Fruit fly (Drosophila melanogaster) whole organism, embryonic: ENCODE data around the gene Xport-B.

ENCODE experiments used
- Asciz ChIP-seq: fragments of 200-800 bp; sonication (Bioruptor generic); optimal IDR thresholded peaks from 2 replicates; lab custom pipeline; 2017; ENCODE audit warnings: missing biosample characterization, mild to moderate bottlenecking, missing genetic modification characterization, missing genetic modification reagents
- Blimp-1 ChIP-seq: fragments of 200-800 bp; sonication (Bioruptor generic); optimal IDR thresholded peaks from 3 replicates; lab custom pipeline; 2018; ENCODE audit warnings: missing biosample characterization, missing genetic modification characterization, mild to moderate bottlenecking, moderate library complexity, missing genetic modification reagents
- CG10366 ChIP-seq: fragments of 200-800 bp; sonication (Bioruptor generic); IDR thresholded peaks from 2 replicates; pipeline ENCODE4 v1.3.6; 2022; ENCODE audit warnings: missing biosample characterization, missing genetic modification characterization
- CG10543 ChIP-seq: fragments of 200-800 bp; sonication (Bioruptor generic); optimal IDR thresholded peaks from 3 replicates; lab custom pipeline; 2017; ENCODE audit warnings: missing biosample characterization, mild to moderate bottlenecking, missing genetic modification characterization, moderate library complexity
- CG10979 ChIP-seq: fragments of 200-800 bp; sonication (Bioruptor generic); optimal IDR thresholded peaks from 2 replicates; lab custom pipeline; 2018; ENCODE audit warnings: missing biosample characterization, mild to moderate bottlenecking, missing genetic modification characterization, moderate library complexity
- CG11723 ChIP-seq: fragments of 200-800 bp; sonication (Bioruptor generic); optimal IDR thresholded peaks from 2 replicates; lab custom pipeline; 2017; ENCODE audit warnings: missing biosample characterization, mild to moderate bottlenecking, missing genetic modification characterization
- CG12769 ChIP-seq: fragments of 200-800 bp; sonication (Bioruptor generic); optimal IDR thresholded peaks from 2 replicates; lab custom pipeline; 2019; ENCODE audit warnings: missing biosample characterization, mild to moderate bottlenecking, missing genetic modification characterization, moderate library complexity
- CG14441 ChIP-seq: fragments of 200-800 bp; sonication (Bioruptor generic); IDR thresholded peaks from 2 replicates; pipeline ENCODE4 v1.3.6; 2022; ENCODE audit warnings: missing biosample characterization, missing genetic modification characterization
- CG17186 ChIP-seq: fragments of 200-800 bp; sonication (Bioruptor generic); optimal IDR thresholded peaks from 3 replicates; lab custom pipeline; 2017; ENCODE audit warnings: missing biosample characterization, missing genetic modification reagents, missing genetic modification characterization
- CG17359 ChIP-seq: fragments of 200-800 bp; sonication (Bioruptor generic); optimal IDR thresholded peaks from 3 replicates; lab custom pipeline; 2018; ENCODE audit warnings: missing biosample characterization, mild to moderate bottlenecking, missing genetic modification characterization, moderate library complexity
- CG17361 ChIP-seq: fragments of 200-800 bp; sonication (Bioruptor generic); IDR thresholded peaks from 3 replicates; pipeline ENCODE4 v1.3.6; 2022; ENCODE audit warnings: missing biosample characterization, missing genetic modification characterization
- CG34376 ChIP-seq: fragments of 200-800 bp; sonication (Bioruptor generic); optimal IDR thresholded peaks from 2 replicates; lab custom pipeline; 2018; ENCODE audit warnings: missing biosample characterization, mild to moderate bottlenecking, missing genetic modification characterization
- CG6175 ChIP-seq: fragments of 200-800 bp; sonication (Bioruptor generic); IDR thresholded peaks from 3 replicates; pipeline ENCODE4 v1.3.6; 2022; ENCODE audit warnings: missing biosample characterization, missing genetic modification characterization
- CG7928 ChIP-seq: fragments of 200-800 bp; sonication (Bioruptor generic); optimal IDR thresholded peaks from 2 replicates; lab custom pipeline; 2017; ENCODE audit warnings: missing biosample characterization, mild to moderate bottlenecking, missing genetic modification characterization
- Chrac-16 ChIP-seq: fragments of 200-800 bp; sonication (Bioruptor generic); optimal IDR thresholded peaks from 3 replicates; lab custom pipeline; 2016; ENCODE audit warnings: missing biosample characterization, missing genetic modification characterization
- Dip2 ChIP-seq: fragments of 200-800 bp; sonication (Bioruptor generic); IDR thresholded peaks from 2 replicates; pipeline ENCODE4 v1.3.6; 2022; ENCODE audit warnings: missing biosample characterization, missing genetic modification characterization
- Drgx ChIP-seq: fragments of 200-800 bp; sonication (Bioruptor generic); IDR thresholded peaks from 2 replicates; pipeline ENCODE4 v1.3.6; 2022; ENCODE audit warnings: missing biosample characterization, missing genetic modification characterization
- E2f2 ChIP-seq: fragments of 200-800 bp; sonication (Bioruptor generic); IDR thresholded peaks from 2 replicates; pipeline ENCODE4 v1.3.6; 2022; ENCODE audit warnings: missing biosample characterization, missing genetic modification characterization
- MTF-1 ChIP-seq: fragments of 200-800 bp; sonication (Bioruptor generic); optimal IDR thresholded peaks from 2 replicates; lab custom pipeline; 2018; ENCODE audit warnings: missing biosample characterization, mild to moderate bottlenecking, missing genetic modification characterization, borderline replicate concordance
- Mrtf ChIP-seq: fragments of 200-800 bp; sonication (Bioruptor generic); IDR thresholded peaks from 3 replicates; pipeline ENCODE4 v1.3.6; 2022; ENCODE audit warnings: missing biosample characterization, missing genetic modification characterization
- Nf-YA ChIP-seq: fragments of 200-800 bp; sonication (Bioruptor generic); IDR thresholded peaks from 2 replicates; pipeline ENCODE4 v1.3.6; 2022; ENCODE audit warnings: missing biosample characterization, missing genetic modification characterization
- ase ChIP-seq: fragments of 200-800 bp; sonication (Bioruptor generic); IDR thresholded peaks from 3 replicates; pipeline ENCODE4 v1.3.6; 2022; ENCODE audit warnings: missing biosample characterization, missing genetic modification characterization
- bbx ChIP-seq: fragments of 200-800 bp; sonication (Bioruptor generic); IDR thresholded peaks from 2 replicates; pipeline ENCODE4 v1.3.6; 2022; ENCODE audit warnings: missing biosample characterization, missing genetic modification characterization; ENCODE audit not compliant: partially characterized antibody
- bigmax ChIP-seq: fragments of 200-800 bp; sonication (Bioruptor generic); optimal IDR thresholded peaks from 2 replicates; lab custom pipeline; 2018; ENCODE audit warnings: missing biosample characterization, mild to moderate bottlenecking, missing genetic modification characterization
- bowl ChIP-seq: fragments of 200-800 bp; sonication (Bioruptor generic); IDR thresholded peaks from 2 replicates; pipeline ENCODE4 v1.3.6; 2022; ENCODE audit warnings: missing biosample characterization, missing genetic modification characterization
- cato ChIP-seq: fragments of 200-800 bp; sonication (Bioruptor generic); optimal IDR thresholded peaks from 2 replicates; lab custom pipeline; 2016; ENCODE audit warnings: missing biosample characterization, missing genetic modification characterization, borderline replicate concordance
- chinmo ChIP-seq: fragments of 200-800 bp; sonication (Bioruptor generic); IDR thresholded peaks from 4 replicates; pipeline ENCODE4 v1.3.6; 2022; ENCODE audit warnings: missing biosample characterization, missing genetic modification characterization; ENCODE audit not compliant: partially characterized antibody
- chm ChIP-seq: fragments of 200-800 bp; sonication (Bioruptor generic); IDR thresholded peaks from 2 replicates; pipeline ENCODE4 v1.3.6; 2022; ENCODE audit warnings: missing biosample characterization, missing genetic modification characterization
- chn ChIP-seq: fragments of 200-800 bp; sonication (Bioruptor generic); optimal IDR thresholded peaks from 2 replicates; lab custom pipeline; 2016; ENCODE audit warnings: missing biosample characterization, missing genetic modification characterization
- crol ChIP-seq: fragments of 200-800 bp; sonication (Bioruptor generic); IDR thresholded peaks from 2 replicates; pipeline ENCODE4 v1.3.6; 2022; ENCODE audit warnings: missing biosample characterization, missing genetic modification characterization
- dan ChIP-seq: fragments of 200-800 bp; sonication (Bioruptor generic); IDR thresholded peaks from 2 replicates; pipeline ENCODE4 v1.3.6; 2022; ENCODE audit warnings: missing biosample characterization, missing genetic modification characterization
- gsb ChIP-seq: fragments of 200-800 bp; sonication (Bioruptor generic); IDR thresholded peaks from 2 replicates; pipeline ENCODE4 v1.3.6; 2022; ENCODE audit warnings: missing biosample characterization, missing genetic modification characterization
- jumu ChIP-seq: fragments of 200-800 bp; sonication (Bioruptor generic); optimal IDR thresholded peaks from 3 replicates; lab custom pipeline; 2016; ENCODE audit warnings: missing biosample characterization, missing genetic modification characterization
- knrl ChIP-seq: fragments of 200-800 bp; sonication (Bioruptor generic); IDR thresholded peaks from 3 replicates; pipeline ENCODE4 v1.3.6; 2022; ENCODE audit warnings: missing biosample characterization, missing genetic modification characterization; ENCODE audit not compliant: partially characterized antibody
- lmd ChIP-seq: fragments of 200-800 bp; sonication (Bioruptor generic); IDR thresholded peaks from 2 replicates; pipeline ENCODE4 v1.3.6; 2022; ENCODE audit warnings: missing biosample characterization, missing genetic modification characterization
- nom ChIP-seq: fragments of 200-800 bp; sonication (Bioruptor generic); optimal IDR thresholded peaks from 2 replicates; lab custom pipeline; 2017; ENCODE audit warnings: missing biosample characterization, missing genetic modification characterization, mild to moderate bottlenecking, moderate library complexity, missing genetic modification reagents
- prd ChIP-seq, 3 experiments: fragments of >200 bp in 2 of 3; fragments of 200-800 bp in 1 of 3; sonication (Bioruptor generic) in 1 of 3; optimal IDR thresholded peaks in 2 of 3; IDR thresholded peaks in 1 of 3; 2 replicates in 2 of 3; 3 replicates in 1 of 3; pipeline versions ENCODE4 v1.3.6 to Lab custom; 2017 to 2022; ENCODE audit warnings: missing biosample characterization in 1 of 3, missing genetic modification characterization in 1 of 3
- rib ChIP-seq: fragments of 200-800 bp; sonication (Bioruptor generic); IDR thresholded peaks from 2 replicates; pipeline ENCODE4 v1.3.6; 2022; ENCODE audit warnings: missing biosample characterization, missing genetic modification characterization
- run ChIP-seq: fragments of 200-800 bp; sonication (Bioruptor generic); optimal IDR thresholded peaks from 3 replicates; lab custom pipeline; 2018; ENCODE audit warnings: missing biosample characterization, mild to moderate bottlenecking, missing genetic modification characterization
- sr ChIP-seq: fragments of 200-800 bp; sonication (Bioruptor generic); IDR thresholded peaks from 3 replicates; pipeline ENCODE4 v1.3.6; 2022; ENCODE audit warnings: missing biosample characterization, missing genetic modification characterization
- ssp ChIP-seq: fragments of 200-800 bp; sonication (Bioruptor generic); IDR thresholded peaks from 2 replicates; pipeline ENCODE4 v1.3.6; 2022; ENCODE audit warnings: missing biosample characterization, missing genetic modification characterization
- tll ChIP-seq, 2 experiments: fragments of 200-800 bp in 1 of 2; fragments of >200 bp in 1 of 2; sonication (Bioruptor generic) in 1 of 2; optimal IDR thresholded peaks; 2 replicates each; lab custom pipeline; 2017 to 2019; ENCODE audit warnings: missing biosample characterization in 2 of 2, missing genetic modification characterization in 2 of 2, mild to moderate bottlenecking in 1 of 2, moderate library complexity in 1 of 2
- trem ChIP-seq: fragments of 200-800 bp; optimal IDR thresholded peaks from 3 replicates; lab custom pipeline; 2019; ENCODE audit warnings: missing biosample characterization, mild to moderate bottlenecking, missing genetic modification characterization, moderate library complexity
- twi ChIP-seq: fragments of 200-800 bp; optimal IDR thresholded peaks from 2 replicates; lab custom pipeline; 2019; ENCODE audit warnings: missing biosample characterization, mild to moderate bottlenecking, missing genetic modification characterization, moderate library complexity
- vnd ChIP-seq: fragments of 200-800 bp; sonication (Bioruptor generic); IDR thresholded peaks from 3 replicates; pipeline ENCODE4 v1.3.6; 2022; ENCODE audit warnings: missing biosample characterization, missing genetic modification characterization; ENCODE audit not compliant: partially characterized antibody
- wdn ChIP-seq: fragments of 200-800 bp; sonication (Bioruptor generic); IDR thresholded peaks from 2 replicates; pipeline ENCODE4 v1.3.6; 2022; ENCODE audit warnings: missing biosample characterization, missing genetic modification characterization
- zen ChIP-seq: fragments of 200-800 bp; sonication (Bioruptor generic); optimal IDR thresholded peaks from 3 replicates; lab custom pipeline; 2018; ENCODE audit warnings: missing biosample characterization, mild to moderate bottlenecking, missing genetic modification characterization, moderate library complexity
- zf30C ChIP-seq: fragments of 200-800 bp; sonication (Bioruptor generic); optimal IDR thresholded peaks from 3 replicates; lab custom pipeline; 2018; ENCODE audit warnings: missing biosample characterization, mild to moderate bottlenecking, missing genetic modification characterization

Xport-B gene

DNA sequence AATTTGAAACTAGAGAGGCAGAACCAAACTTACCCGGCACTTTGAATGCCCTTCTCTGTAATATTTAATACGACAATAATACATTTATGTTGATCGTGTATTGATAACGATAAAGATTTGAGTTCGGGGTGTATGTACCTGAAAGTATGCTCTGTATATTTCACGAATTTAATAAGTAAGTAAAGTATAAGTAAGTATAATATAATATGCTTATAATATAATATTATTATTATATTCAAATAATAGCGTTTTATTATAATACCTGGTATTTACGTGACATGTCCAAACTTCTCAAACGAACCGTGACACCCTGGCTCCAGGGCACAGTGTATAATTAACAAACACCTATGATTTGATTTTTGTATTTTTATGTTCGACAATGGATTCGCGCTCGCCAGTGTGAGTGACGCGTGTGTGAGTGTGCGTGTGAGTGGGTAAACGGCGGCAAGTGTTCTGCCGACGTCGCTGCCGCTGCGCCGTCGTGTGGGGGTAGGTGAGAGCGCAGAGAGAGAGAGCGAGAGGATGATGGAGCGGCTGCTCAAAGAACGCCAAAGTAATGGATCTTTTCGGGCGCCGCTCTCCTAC lies 25.5 kb downstream of the Xport-B start (continued):
- TF ChIP-seq sr (GFP tag; lab: Robert Waterston, UW) (peak; percentile 88), jumu (GFP tag; lab: Kevin White, UChicago) (no peak), CG12769 (peak; percentile 32), CG10366 (GFP tag; lab: Robert Waterston, UW) (peak; percentile 46; the same call in 1 of the 2 replicates), Blimp-1 (GFP tag; lab: Kevin White, UChicago) (peak; percentile 76), CG6175 (GFP tag; lab: Robert Waterston, UW) (0 out of 3 replicates have a peak, but pooled peaks have one; percentile 11), CG11723 (GFP tag; lab: Kevin White, UChicago) (no peak), nom (no peak), trem (tag; lab: Kevin White, UChicago) (peak; percentile 39), Dip2 (GFP tag; lab: Robert Waterston, UW) (no peak), chm (GFP tag; lab: Robert Waterston, UW) (0 out of 2 replicates have a peak, but pooled peaks have one; percentile 25), lmd (GFP tag; lab: Robert Waterston, UW) (peak; percentile 73; the same call in 1 of the 2 replicates), dan (GFP tag; lab: Robert Waterston, UW) (no peak), Chrac-16 (GFP tag; lab: Kevin White, UChicago) (peak; percentile 42), CG10543 (peak; percentile 80), twi (tag; lab: Kevin White, UChicago) (peak; percentile 30), E2f2 (GFP tag; lab: Robert Waterston, UW) (peak; percentile 46; the same call in 1 of the 2 replicates), chinmo (GFP tag; lab: Robert Waterston, UW) (peak; percentile 69; the same call in 3 of the 4 replicates), CG7928 (peak; percentile 50), ssp (GFP tag; lab: Robert Waterston, UW) (no peak), CG17359 (peak; percentile 81), CG17186 (GFP tag; lab: Kevin White, UChicago) (no peak), bbx (GFP tag; lab: Robert Waterston, UW) (no peak), zf30C (GFP tag; lab: Kevin White, UChicago) (no peak), bigmax (GFP tag; lab: Kevin White, UChicago) (no peak), crol (GFP tag; lab: Robert Waterston, UW) (no peak), Nf-YA (peak; percentile 22; the same call in 1 of the 2 replicates), chn (no peak), bowl (GFP tag; lab: Robert Waterston, UW) (no peak; the same call in 1 of the 2 replicates), run (tag; lab: Kevin White, UChicago) (peak; percentile 42), CG34376 (GFP tag; lab: Kevin White, UChicago) (peak; percentile 68), Asciz (GFP tag; lab: Kevin White, UChicago) (peak; percentile 73), zen (tag; lab: Kevin White, UChicago) (peak; percentile 40), CG17361 (GFP tag; lab: Robert Waterston, UW) (peak; percentile 78), CG10979 (tag; lab: Kevin White, UChicago) (peak; percentile 75), gsb (GFP tag; lab: Robert Waterston, UW) (0 out of 2 replicates have a peak, but pooled peaks have one; percentile 43), tll (GFP tag; optimal IDR thresholded peaks at IDR 0.05; lab: Kevin White, UChicago) (no peak), vnd (GFP tag; lab: Robert Waterston, UW) (no peak), prd (optimal IDR thresholded peaks at IDR 0.05; lab: Kevin White, UChicago) (no peak), prd (GFP tag; IDR thresholded peaks at IDR 0.05; lab: Robert Waterston, UW) (peak; percentile 55), Drgx (GFP tag; lab: Robert Waterston, UW) (no peak; the same call in 1 of the 2 replicates), rib (GFP tag; lab: Robert Waterston, UW) (no peak), MTF-1 (GFP tag; lab: Kevin White, UChicago) (peak; percentile 23), knrl (GFP tag; lab: Robert Waterston, UW) (no peak), wdn (0 out of 2 replicates have a peak, but pooled peaks have one; percentile 30), ase (GFP tag; lab: Robert Waterston, UW) (no peak; the same call in 2 of the 3 replicates), CG14441 (GFP tag; lab: Robert Waterston, UW) (peak; percentile 50), Mrtf (GFP tag; lab: Robert Waterston, UW) (no peak), cato (GFP tag; lab: Kevin White, UChicago) (peak; percentile 6)
